Worm (Caenorhabditis elegans) whole organism, mixed stage, embryonic: ENCODE results near the gene exos-4.2.

ENCODE experiments used
- M03D4.4 ChIP-seq: sonication (generic microtip); optimal IDR thresholded peaks from 2 replicates; lab custom pipeline; 2017; ENCODE audit warnings: mild to moderate bottlenecking, missing genetic modification characterization, missing compliant biosample characterization
- bed-3 ChIP-seq: fragments of 200-800 bp; sonication (Bioruptor generic); optimal IDR thresholded peaks from 3 replicates; lab custom pipeline; 2018; ENCODE audit warnings: mild to moderate bottlenecking, missing genetic modification characterization, moderate library complexity, missing compliant biosample characterization
- blmp-1 ChIP-seq: fragments of 150-350 bp; optimal IDR thresholded peaks from 2 replicates; lab custom pipeline; 2014; ENCODE audit warnings: missing biosample characterization, missing genetic modification characterization
- ceh-39 ChIP-seq: fragments of 150-350 bp; optimal IDR thresholded peaks from 2 replicates; lab custom pipeline; 2014; ENCODE audit warnings: missing biosample characterization, missing genetic modification characterization
- ceh-43 ChIP-seq: fragments of 200-800 bp; sonication (Bioruptor generic); optimal IDR thresholded peaks from 2 replicates; lab custom pipeline; 2018; ENCODE audit warnings: mild to moderate bottlenecking, missing genetic modification characterization, moderate library complexity, missing compliant biosample characterization
- ceh-83 ChIP-seq: fragments of 200-800 bp; sonication (Bioruptor generic); optimal IDR thresholded peaks from 2 replicates; lab custom pipeline; 2018; ENCODE audit warnings: mild to moderate bottlenecking, missing genetic modification characterization, missing compliant biosample characterization
- elt-1 ChIP-seq: sonication (generic microtip); optimal IDR thresholded peaks from 2 replicates; lab custom pipeline; 2017; ENCODE audit warnings: missing genetic modification characterization, mild to moderate bottlenecking, missing compliant biosample characterization, antibody characterized with exemption, moderate library complexity, borderline replicate concordance; ENCODE audit not compliant: insufficient read depth
- elt-3 ChIP-seq: fragments of 150-350 bp; optimal IDR thresholded peaks from 2 replicates; lab custom pipeline; 2014; ENCODE audit warnings: missing biosample characterization, missing genetic modification characterization
- flh-1 ChIP-seq: fragments of 200-800 bp; sonication (Bioruptor generic); optimal IDR thresholded peaks from 2 replicates; lab custom pipeline; 2018; ENCODE audit warnings: mild to moderate bottlenecking, missing genetic modification characterization, moderate library complexity, missing compliant biosample characterization
- ham-2 ChIP-seq: fragments of 200-800 bp; sonication (Bioruptor generic); optimal IDR thresholded peaks from 2 replicates; lab custom pipeline; 2018; ENCODE audit warnings: mild to moderate bottlenecking, missing genetic modification characterization, missing compliant biosample characterization
- hlh-1 ChIP-seq: fragments of 150-350 bp; optimal IDR thresholded peaks from 2 replicates; lab custom pipeline; 2014; ENCODE audit warnings: missing biosample characterization, missing genetic modification reagents, missing genetic modification characterization
- lin-32 ChIP-seq: fragments of 200-800 bp; sonication (Bioruptor generic); optimal IDR thresholded peaks from 2 replicates; lab custom pipeline; 2018; ENCODE audit warnings: mild to moderate bottlenecking, missing genetic modification characterization, missing compliant biosample characterization
- lsy-2 ChIP-seq: fragments of 150-350 bp; optimal IDR thresholded peaks from 2 replicates; lab custom pipeline; 2014; ENCODE audit warnings: missing biosample characterization, missing genetic modification characterization
- mep-1 ChIP-seq: fragments of 150-350 bp; optimal IDR thresholded peaks from 2 replicates; lab custom pipeline; 2017; ENCODE audit warnings: missing biosample characterization, missing genetic modification reagents, missing genetic modification characterization, inconsistent platforms
- mls-2 ChIP-seq: sonication (generic microtip); optimal IDR thresholded peaks from 2 replicates; lab custom pipeline; 2016; ENCODE audit warnings: mild to moderate bottlenecking, missing genetic modification characterization, moderate library complexity, missing compliant biosample characterization
- nhr-12 ChIP-seq: fragments of 150-350 bp; optimal IDR thresholded peaks from 2 replicates; lab custom pipeline; 2014; ENCODE audit warnings: missing biosample characterization, missing genetic modification characterization
- nhr-2 ChIP-seq: fragments of 150-350 bp; optimal IDR thresholded peaks from 2 replicates; lab custom pipeline; 2014; ENCODE audit warnings: missing biosample characterization, missing genetic modification characterization
- nhr-237 ChIP-seq: fragments of 150-350 bp; optimal IDR thresholded peaks from 2 replicates; lab custom pipeline; 2014; ENCODE audit warnings: missing biosample characterization, missing genetic modification characterization
- nhr-28 ChIP-seq: fragments of 150-350 bp; optimal IDR thresholded peaks from 2 replicates; lab custom pipeline; 2014; ENCODE audit warnings: missing biosample characterization, missing genetic modification characterization
- nhr-76 ChIP-seq: sonication (generic microtip); optimal IDR thresholded peaks from 2 replicates; lab custom pipeline; 2017; ENCODE audit warnings: missing biosample characterization, missing genetic modification characterization
- pha-4 ChIP-seq: fragments of 150-350 bp; optimal IDR thresholded peaks from 2 replicates; lab custom pipeline; 2018; ENCODE audit warnings: missing biosample characterization, missing genetic modification reagents, missing genetic modification characterization
- sem-2 ChIP-seq: fragments of 200-800 bp; sonication (Bioruptor generic); optimal IDR thresholded peaks from 2 replicates; lab custom pipeline; 2018; ENCODE audit warnings: mild to moderate bottlenecking, missing genetic modification characterization, missing compliant biosample characterization
- snpc-4 ChIP-seq: fragments of 150-350 bp; optimal IDR thresholded peaks from 2 replicates; lab custom pipeline; 2014; ENCODE audit warnings: missing biosample characterization, missing genetic modification characterization
- sptf-1 ChIP-seq: sonication (generic microtip); optimal IDR thresholded peaks from 2 replicates; lab custom pipeline; 2017; ENCODE audit warnings: mild to moderate bottlenecking, missing genetic modification characterization, moderate library complexity, missing compliant biosample characterization
- unc-120 ChIP-seq: sonication (generic microtip); optimal IDR thresholded peaks from 2 replicates; lab custom pipeline; 2017; ENCODE audit warnings: missing genetic modification characterization, missing compliant biosample characterization; ENCODE audit not compliant: poor library complexity, severe bottlenecking
- unc-39 ChIP-seq: fragments of 150-350 bp; optimal IDR thresholded peaks from 2 replicates; lab custom pipeline; 2014; ENCODE audit warnings: missing biosample characterization, missing genetic modification characterization
- unc-62 ChIP-seq: fragments of 150-350 bp; optimal IDR thresholded peaks from 2 replicates; lab custom pipeline; 2014; ENCODE audit warnings: missing biosample characterization, missing genetic modification reagents, missing genetic modification characterization
- zip-8 ChIP-seq: fragments of 150-350 bp; optimal IDR thresholded peaks from 2 replicates; lab custom pipeline; 2014; ENCODE audit warnings: missing biosample characterization, missing genetic modification characterization
- ztf-11 ChIP-seq: fragments of 150-350 bp; optimal IDR thresholded peaks from 2 replicates; lab custom pipeline; 2014; ENCODE audit warnings: missing biosample characterization, missing genetic modification characterization

exos-4.2 gene

DNA sequence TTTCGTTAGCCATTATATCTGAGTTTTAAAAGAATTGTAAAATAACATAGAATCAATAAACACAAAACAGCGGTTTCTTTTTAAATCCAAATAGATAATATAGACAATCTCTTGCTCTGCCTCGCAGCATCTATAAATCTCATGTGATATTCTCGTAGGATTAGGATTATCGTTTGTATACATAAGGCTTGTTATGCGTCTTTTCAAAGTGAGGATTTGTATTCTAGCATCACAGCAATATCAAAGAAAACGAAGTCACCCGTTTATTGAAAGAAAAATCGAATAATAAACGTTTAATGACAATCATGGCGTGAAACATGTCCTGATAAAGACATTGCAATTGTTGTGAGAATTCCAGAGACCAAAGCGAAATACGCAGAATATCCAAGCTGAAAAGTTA is 12.4 kb downstream of the exos-4.2 start, which contains the start of the genes T24C4.3 and clc-20:
TSS of gene T24C4.3 (minus strand) at position 101 of the 400 bp plus-strand sequence.
TSS of gene clc-20 (plus strand) at position 211 of the 400 bp plus-strand sequence.
- no peak for TF ChIP-seq sem-2 (GFP tag; lab: Kevin White, UChicago)
- TF ChIP-seq ceh-43 (GFP tag; lab: Kevin White, UChicago) = no peak
- TF ChIP-seq mep-1 (tag; lab: Kevin White, UChicago) = no peak
- no peak for TF ChIP-seq unc-120 (tag; lab: Kevin White, UChicago)
- TF ChIP-seq lin-32 (GFP tag; lab: Kevin White, UChicago) = no peak
- TF ChIP-seq unc-39 (tag; lab: Kevin White, UChicago) = no peak
- no peak for TF ChIP-seq elt-3
- no peak for TF ChIP-seq ztf-11 (tag; lab: Kevin White, UChicago)
- no peak for TF ChIP-seq ceh-39 (tag; lab: Kevin White, UChicago)
- TF ChIP-seq ceh-83 (GFP tag; lab: Kevin White, UChicago) = no peak
- no peak for TF ChIP-seq lsy-2
- no peak for TF ChIP-seq bed-3
- no peak for TF ChIP-seq pha-4 (tag; lab: Kevin White, UChicago)
- TF ChIP-seq nhr-2 (tag; lab: Kevin White, UChicago) = no peak
- TF ChIP-seq nhr-28 (tag; lab: Kevin White, UChicago) = no peak
- TF ChIP-seq blmp-1 (tag; lab: Kevin White, UChicago) = no peak
- TF ChIP-seq nhr-12 (tag; lab: Kevin White, UChicago) = no peak
- no peak for TF ChIP-seq nhr-76
- TF ChIP-seq hlh-1 (tag; lab: Kevin White, UChicago) = no peak
- TF ChIP-seq, all 35 proteins: peak for 0

DNA sequence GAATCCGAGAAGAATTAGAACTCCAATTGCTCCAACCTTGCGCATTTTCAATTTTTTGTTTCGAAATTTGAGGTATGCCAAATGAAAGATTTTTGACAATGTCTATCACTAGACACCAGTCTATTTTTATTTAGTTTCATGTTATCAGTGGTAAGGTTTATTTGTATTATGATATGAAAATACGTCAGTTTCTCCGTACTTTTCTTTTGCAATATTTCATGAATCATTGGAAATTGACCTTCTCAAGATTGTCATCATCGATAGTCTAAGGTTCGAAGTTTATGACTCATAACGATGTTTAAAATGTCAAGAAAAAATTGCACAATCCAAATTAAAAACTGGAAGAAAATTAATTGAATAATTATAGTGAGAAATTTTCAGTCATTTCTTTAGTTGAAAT is 13.4 kb downstream of the exos-4.2 start, which contains the start of gene clc-19:
TSS of gene clc-19 (minus strand) at position 135 of the 400 bp plus-strand sequence.
- TF ChIP-seq sptf-1 (tag; lab: Kevin White, UChicago) (no peak), ceh-39 (tag; lab: Kevin White, UChicago) (no peak), bed-3 (no peak), M03D4.4 (tag; lab: Kevin White, UChicago) (no peak), snpc-4 (tag; lab: Kevin White, UChicago) (no peak), lsy-2 (no peak), unc-39 (tag; lab: Kevin White, UChicago) (no peak), ztf-11 (tag; lab: Kevin White, UChicago) (no peak), mep-1 (tag; lab: Kevin White, UChicago) (no peak), nhr-76 (no peak), ceh-83 (GFP tag; lab: Kevin White, UChicago) (no peak), elt-3 (no peak), mls-2 (no peak), nhr-28 (tag; lab: Kevin White, UChicago) (no peak)

DNA sequence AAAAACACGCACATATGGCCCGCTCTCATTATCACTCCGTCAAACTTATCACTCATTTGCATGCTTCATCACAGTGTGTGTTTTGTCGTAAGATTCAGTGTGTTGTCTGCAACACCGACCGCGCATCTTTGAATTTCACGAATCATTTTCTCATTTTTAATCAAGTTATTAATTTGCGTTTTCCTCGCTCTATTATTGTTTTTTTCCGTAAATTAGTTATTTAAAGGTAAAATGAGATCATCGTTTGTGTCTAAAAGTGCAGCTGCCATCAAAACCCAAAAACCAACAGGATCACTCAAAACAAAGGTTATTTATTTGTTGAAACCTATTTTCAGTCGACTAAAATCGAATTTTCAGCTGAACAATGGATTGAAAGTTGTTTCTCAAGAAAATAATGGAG is 19.6 kb downstream of the exos-4.2 start, which contains the start of the genes T24C4.5 and ucr-2.3:
TSS of gene T24C4.5 (minus strand) at position 101 of the 400 bp plus-strand sequence.
TSS of gene ucr-2.3 (plus strand) at position 227 of the 400 bp plus-strand sequence.
- TF ChIP-seq nhr-2 (tag; lab: Kevin White, UChicago) (no peak), ceh-39 (tag; lab: Kevin White, UChicago) (no peak), ceh-83 (GFP tag; lab: Kevin White, UChicago) (no peak)

- TF ChIP-seq pha-4 (tag; lab: Kevin White, UChicago) (no peak), elt-3 (no peak), nhr-2 (tag; lab: Kevin White, UChicago) (no peak), mep-1 (tag; lab: Kevin White, UChicago) (no peak), ceh-83 (GFP tag; lab: Kevin White, UChicago) (no peak), bed-3 (no peak), nhr-237 (no peak), flh-1 (GFP tag; lab: Kevin White, UChicago) (no peak), nhr-76 (no peak), nhr-12 (tag; lab: Kevin White, UChicago) (no peak), ceh-43 (GFP tag; lab: Kevin White, UChicago) (no peak)
- TF ChIP-seq, all 35 proteins: peak for 0
Measured at ce11 chrIII:880840-881239, 20.8 kb downstream of the exos-4.2 start.

DNA sequence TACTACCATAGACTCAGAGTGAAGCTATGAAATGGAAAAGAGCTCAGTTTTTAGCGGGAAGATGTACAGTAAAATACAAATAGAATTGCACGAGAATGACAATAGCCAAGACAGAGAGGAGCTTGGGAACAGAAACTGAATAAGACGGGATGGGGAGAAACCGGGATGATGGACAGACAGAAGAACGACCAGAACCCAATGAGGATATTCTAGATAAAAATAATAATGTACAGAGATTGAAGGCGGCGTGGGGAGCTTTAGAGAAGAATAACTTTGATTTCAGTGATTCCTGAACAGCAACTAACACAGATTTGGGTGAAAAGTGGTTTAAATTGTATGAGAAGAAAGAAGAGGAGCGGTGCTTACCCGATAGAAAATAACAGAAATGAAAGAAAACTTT is 21.5 kb downstream of the exos-4.2 start:
- no peak for TF ChIP-seq mls-2
- no peak for TF ChIP-seq zip-8 (tag; lab: Kevin White, UChicago)
- TF ChIP-seq nhr-76 = no peak
- no peak for TF ChIP-seq nhr-2 (tag; lab: Kevin White, UChicago)

ce11 chrIII:883595-883994 is 23.6 kb downstream of the exos-4.2 start:
- TF ChIP-seq nhr-237 = no peak

DNA sequence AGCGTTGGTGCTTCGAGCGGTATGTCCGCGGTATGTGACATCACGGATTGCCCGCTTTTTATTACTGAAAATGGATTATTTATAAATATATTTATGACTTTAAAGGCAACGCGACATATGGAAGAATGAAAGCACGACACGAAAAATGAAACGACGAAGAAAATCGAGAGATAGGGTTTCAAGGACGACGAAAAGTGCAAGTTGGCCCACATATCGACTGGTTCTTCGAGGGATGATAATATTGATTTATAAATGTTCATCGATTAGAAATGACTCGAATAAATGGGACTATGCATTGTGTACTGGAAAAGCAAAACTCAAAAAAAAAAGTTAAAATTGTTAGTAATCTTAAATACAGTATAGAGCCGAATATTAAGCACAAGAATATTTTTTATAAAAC is 26.7 kb downstream of the exos-4.2 start, which contains the start of gene zer-1:
TSS of gene zer-1 (minus strand) at position 68 of the 400 bp plus-strand sequence.
- no peak for TF ChIP-seq unc-62 (GFP tag; lab: Kevin White, UChicago)
- TF ChIP-seq nhr-12 (tag; lab: Kevin White, UChicago) = no peak
- no peak for TF ChIP-seq M03D4.4 (tag; lab: Kevin White, UChicago)
- TF ChIP-seq mep-1 (tag; lab: Kevin White, UChicago) = no peak
- no peak for TF ChIP-seq nhr-2 (tag; lab: Kevin White, UChicago)
- TF ChIP-seq mls-2 = no peak
- TF ChIP-seq flh-1 (GFP tag; lab: Kevin White, UChicago) = no peak
- TF ChIP-seq elt-1 (tag; lab: Kevin White, UChicago) = no peak
- TF ChIP-seq ztf-11 (tag; lab: Kevin White, UChicago) = no peak
- TF ChIP-seq ham-2 (GFP tag; lab: Kevin White, UChicago) = no peak
- TF ChIP-seq nhr-237 = no peak
- TF ChIP-seq blmp-1 (tag; lab: Kevin White, UChicago) = no peak
- TF ChIP-seq lsy-2 = no peak
- TF ChIP-seq nhr-76 = no peak
- TF ChIP-seq, all 35 proteins: peak for 0
